Fruit fly (Drosophila melanogaster) whole organism, embryonic: ENCODE measurements around the gene Lsp2.

Experiments used
- Ada2b ChIP-seq: fragments of 200-800 bp; sonication (Bioruptor generic); IDR thresholded peaks from 2 replicates; pipeline ENCODE4 v1.3.6; 2022; ENCODE audit warnings: missing biosample characterization, missing genetic modification characterization
- CG1024 ChIP-seq: fragments of 200-800 bp; sonication (Bioruptor generic); IDR thresholded peaks from 2 replicates; pipeline ENCODE4 v1.3.6; 2022; ENCODE audit warnings: missing biosample characterization, missing genetic modification characterization
- CG10321 ChIP-seq: fragments of 200-800 bp; sonication (Bioruptor generic); IDR thresholded peaks from 2 replicates; pipeline ENCODE4 v1.3.6; 2022; ENCODE audit warnings: missing biosample characterization, missing genetic modification characterization
- CG10543 ChIP-seq: fragments of 200-800 bp; sonication (Bioruptor generic); optimal IDR thresholded peaks from 3 replicates; lab custom pipeline; 2017; ENCODE audit warnings: missing biosample characterization, mild to moderate bottlenecking, missing genetic modification characterization, moderate library complexity
- CG10979 ChIP-seq: fragments of 200-800 bp; sonication (Bioruptor generic); optimal IDR thresholded peaks from 2 replicates; lab custom pipeline; 2018; ENCODE audit warnings: missing biosample characterization, mild to moderate bottlenecking, missing genetic modification characterization, moderate library complexity
- CG11093 ChIP-seq: fragments of 200-800 bp; sonication (Bioruptor generic); IDR thresholded peaks from 3 replicates; pipeline ENCODE4 v1.3.6; 2022; ENCODE audit warnings: missing biosample characterization, missing genetic modification characterization
- CG11504 ChIP-seq: fragments of 200-800 bp; sonication (Bioruptor generic); optimal IDR thresholded peaks from 3 replicates; lab custom pipeline; 2019; ENCODE audit warnings: missing biosample characterization, mild to moderate bottlenecking, missing genetic modification characterization, moderate library complexity
- CG12219 ChIP-seq: fragments of 200-800 bp; sonication (Bioruptor generic); optimal IDR thresholded peaks from 3 replicates; lab custom pipeline; 2018; ENCODE audit warnings: missing biosample characterization, mild to moderate bottlenecking, missing genetic modification characterization
- CG12236 ChIP-seq: fragments of 200-800 bp; sonication (Bioruptor generic); optimal IDR thresholded peaks from 2 replicates; lab custom pipeline; 2016; ENCODE audit warnings: missing biosample characterization, missing genetic modification characterization
- CG12769 ChIP-seq: fragments of 200-800 bp; sonication (Bioruptor generic); optimal IDR thresholded peaks from 2 replicates; lab custom pipeline; 2019; ENCODE audit warnings: missing biosample characterization, mild to moderate bottlenecking, missing genetic modification characterization, moderate library complexity
- CG13296 ChIP-seq: fragments of 200-800 bp; sonication (Bioruptor generic); optimal IDR thresholded peaks from 3 replicates; lab custom pipeline; 2018; ENCODE audit warnings: missing biosample characterization, mild to moderate bottlenecking, missing genetic modification characterization
- CG13424 ChIP-seq: fragments of 200-800 bp; sonication (Bioruptor generic); optimal IDR thresholded peaks from 2 replicates; lab custom pipeline; 2019; ENCODE audit warnings: missing biosample characterization, mild to moderate bottlenecking, missing genetic modification characterization, moderate library complexity
- CG14860 ChIP-seq: fragments of 200-800 bp; sonication (Bioruptor generic); IDR thresholded peaks from 3 replicates; pipeline ENCODE4 v1.3.6; 2022; ENCODE audit warnings: missing biosample characterization, missing genetic modification characterization; ENCODE audit not compliant: partially characterized antibody
- CG15601 ChIP-seq: fragments of 200-800 bp; sonication (Bioruptor generic); optimal IDR thresholded peaks from 3 replicates; lab custom pipeline; 2019; ENCODE audit warnings: missing biosample characterization, mild to moderate bottlenecking, missing genetic modification characterization, moderate library complexity
- CG16779 ChIP-seq: fragments of 200-800 bp; sonication (Bioruptor generic); IDR thresholded peaks from 2 replicates; pipeline ENCODE4 v1.3.6; 2022; ENCODE audit warnings: missing biosample characterization, missing genetic modification characterization
- CG2712 ChIP-seq: fragments of 200-800 bp; optimal IDR thresholded peaks from 3 replicates; lab custom pipeline; 2019; ENCODE audit warnings: missing biosample characterization, mild to moderate bottlenecking, missing genetic modification characterization, moderate library complexity
- CG2889 ChIP-seq: fragments of 200-800 bp; sonication (Bioruptor generic); IDR thresholded peaks from 3 replicates; pipeline ENCODE4 v1.3.6; 2022; ENCODE audit warnings: missing biosample characterization, missing genetic modification characterization
- CG32767 ChIP-seq: fragments of 200-800 bp; sonication (Bioruptor generic); IDR thresholded peaks from 2 replicates; pipeline ENCODE4 v1.3.6; 2022; ENCODE audit warnings: missing biosample characterization, missing genetic modification characterization
- CG34376 ChIP-seq: fragments of 200-800 bp; sonication (Bioruptor generic); optimal IDR thresholded peaks from 2 replicates; lab custom pipeline; 2018; ENCODE audit warnings: missing biosample characterization, mild to moderate bottlenecking, missing genetic modification characterization
- CG34422 ChIP-seq: fragments of 200-800 bp; sonication (Bioruptor generic); IDR thresholded peaks from 3 replicates; pipeline ENCODE4 v1.3.6; 2022; ENCODE audit warnings: missing biosample characterization, missing genetic modification characterization
- CG43689 ChIP-seq: fragments of 200-800 bp; sonication (Bioruptor generic); IDR thresholded peaks from 2 replicates; pipeline ENCODE4 v1.3.6; 2022; ENCODE audit warnings: missing biosample characterization, missing genetic modification characterization
- CG7745 ChIP-seq: fragments of 200-800 bp; sonication (Bioruptor generic); optimal IDR thresholded peaks from 2 replicates; lab custom pipeline; 2018; ENCODE audit warnings: missing biosample characterization, mild to moderate bottlenecking, missing genetic modification characterization, moderate library complexity
- CG7963 ChIP-seq: fragments of 200-800 bp; sonication (Bioruptor generic); IDR thresholded peaks from 3 replicates; pipeline ENCODE4 v1.3.6; 2022; ENCODE audit warnings: missing biosample characterization, missing genetic modification characterization; ENCODE audit not compliant: partially characterized antibody
- CG9727 ChIP-seq: fragments of 200-800 bp; sonication (Bioruptor generic); optimal IDR thresholded peaks from 3 replicates; lab custom pipeline; 2017; ENCODE audit warnings: missing biosample characterization, mild to moderate bottlenecking, missing genetic modification characterization
- CG9932 ChIP-seq: fragments of 200-800 bp; sonication (Bioruptor generic); IDR thresholded peaks from 2 replicates; pipeline ENCODE4 v1.3.6; 2022; ENCODE audit warnings: missing biosample characterization, missing genetic modification characterization
- E2f1 ChIP-seq: fragments of 200-800 bp; sonication (Bioruptor generic); IDR thresholded peaks from 2 replicates; pipeline ENCODE4 v1.3.6; 2022; ENCODE audit warnings: missing biosample characterization, missing genetic modification characterization
- Hmx ChIP-seq: fragments of 200-800 bp; sonication (Bioruptor generic); optimal IDR thresholded peaks from 2 replicates; lab custom pipeline; 2016; ENCODE audit warnings: missing biosample characterization, missing genetic modification characterization
- Hsf ChIP-seq: fragments of 200-800 bp; sonication (Bioruptor generic); optimal IDR thresholded peaks from 3 replicates; lab custom pipeline; 2016; ENCODE audit warnings: missing biosample characterization, missing genetic modification characterization
- Med ChIP-seq: fragments of 200-800 bp; sonication (Bioruptor generic); peaks from one replicate; lab custom pipeline; 2016; ENCODE audit warnings: missing biosample characterization, missing genetic modification characterization, mild to moderate bottlenecking, inconsistent platforms, moderate library complexity
- NK7.1 ChIP-seq: fragments of 200-800 bp; sonication (Bioruptor generic); optimal IDR thresholded peaks from 3 replicates; lab custom pipeline; 2016; ENCODE audit warnings: missing biosample characterization, missing genetic modification characterization
- Poxn ChIP-seq: fragments of 200-800 bp; sonication (Bioruptor generic); IDR thresholded peaks from 2 replicates; pipeline ENCODE4 v1.3.6; 2022; ENCODE audit warnings: missing biosample characterization, missing genetic modification characterization
- Ravus ChIP-seq: fragments of 200-800 bp; sonication (Bioruptor generic); IDR thresholded peaks from 2 replicates; pipeline ENCODE4 v1.3.6; 2022; ENCODE audit warnings: missing biosample characterization, missing genetic modification characterization
- Sox100B ChIP-seq: fragments of 200-800 bp; sonication (Bioruptor generic); optimal IDR thresholded peaks from 3 replicates; lab custom pipeline; 2018; ENCODE audit warnings: missing biosample characterization, mild to moderate bottlenecking, missing genetic modification characterization
- YL-1 ChIP-seq: fragments of 200-800 bp; sonication (Bioruptor generic); optimal IDR thresholded peaks from 3 replicates; lab custom pipeline; 2017; ENCODE audit warnings: missing biosample characterization, mild to moderate bottlenecking, missing genetic modification characterization
- ap ChIP-seq: fragments of 200-800 bp; sonication (Bioruptor generic); IDR thresholded peaks from 2 replicates; pipeline ENCODE4 v1.3.6; 2022; ENCODE audit warnings: missing biosample characterization, missing genetic modification characterization
- bcd ChIP-seq: fragments of 200-800 bp; sonication (Bioruptor generic); optimal IDR thresholded peaks from 2 replicates; lab custom pipeline; 2017; ENCODE audit warnings: missing biosample characterization, mild to moderate bottlenecking, missing genetic modification characterization
- ci ChIP-seq: fragments of 200-800 bp; sonication (Bioruptor generic); IDR thresholded peaks from 3 replicates; pipeline ENCODE4 v1.3.6; 2022; ENCODE audit warnings: missing biosample characterization, missing genetic modification characterization
- croc ChIP-seq: fragments of 200-800 bp; sonication (Bioruptor generic); conservative IDR thresholded peaks from 3 replicates; pipeline ENCODE4 v1.3.6; 2022; ENCODE audit warnings: missing biosample characterization, missing genetic modification characterization
- fru ChIP-seq: fragments of >200 bp; optimal IDR thresholded peaks from 2 replicates; lab custom pipeline; 2017
- hbn ChIP-seq: fragments of 200-800 bp; sonication (Bioruptor generic); IDR thresholded peaks from 2 replicates; pipeline ENCODE4 v1.3.6; 2022; ENCODE audit warnings: missing biosample characterization, missing genetic modification characterization; ENCODE audit not compliant: partially characterized antibody
- inv ChIP-seq: fragments of 200-800 bp; sonication (Bioruptor generic); IDR thresholded peaks from 2 replicates; pipeline ENCODE4 v1.3.6; 2022; ENCODE audit warnings: missing biosample characterization, missing genetic modification characterization; ENCODE audit not compliant: partially characterized antibody
- lbe ChIP-seq: fragments of 200-800 bp; sonication (Bioruptor generic); optimal IDR thresholded peaks from 2 replicates; lab custom pipeline; 2016; ENCODE audit warnings: missing biosample characterization, mild to moderate bottlenecking, missing genetic modification characterization
- mirr ChIP-seq: fragments of 200-800 bp; sonication (Bioruptor generic); optimal IDR thresholded peaks from 3 replicates; lab custom pipeline; 2018; ENCODE audit warnings: missing biosample characterization, mild to moderate bottlenecking, missing genetic modification characterization
- pan ChIP-seq, 4 experiments: fragments of >200 bp in 3 of 4; fragments of 200-800 bp in 1 of 4; sonication (Bioruptor generic) in 1 of 4; optimal IDR thresholded peaks in 3 of 4; IDR thresholded peaks in 1 of 4; 2 replicates each; pipeline versions ENCODE4 v1.3.6 to Lab custom; 2017 to 2022; ENCODE audit warnings: missing biosample characterization in 2 of 4, missing genetic modification characterization in 2 of 4, mixed read lengths in 1 of 4
- pzg ChIP-seq: fragments of 200-800 bp; sonication (Bioruptor generic); optimal IDR thresholded peaks from 3 replicates; lab custom pipeline; 2018; ENCODE audit warnings: missing biosample characterization, mild to moderate bottlenecking, missing genetic modification characterization, moderate library complexity
- run ChIP-seq: fragments of 200-800 bp; sonication (Bioruptor generic); optimal IDR thresholded peaks from 3 replicates; lab custom pipeline; 2018; ENCODE audit warnings: missing biosample characterization, mild to moderate bottlenecking, missing genetic modification characterization
- shn ChIP-seq: fragments of 200-800 bp; sonication (Bioruptor generic); optimal IDR thresholded peaks from 3 replicates; lab custom pipeline; 2016; ENCODE audit warnings: missing biosample characterization, missing genetic modification characterization
- slp2 ChIP-seq: fragments of 200-800 bp; sonication (Bioruptor generic); optimal IDR thresholded peaks from 2 replicates; lab custom pipeline; 2016; ENCODE audit warnings: missing biosample characterization, missing genetic modification characterization
- usp ChIP-seq: fragments of >200 bp; optimal IDR thresholded peaks from 2 replicates; lab custom pipeline; 2017; ENCODE audit warnings: missing biosample characterization, missing genetic modification characterization
- vfl ChIP-seq: fragments of 200-800 bp; sonication (Bioruptor generic); optimal IDR thresholded peaks from 2 replicates; lab custom pipeline; 2016; ENCODE audit warnings: missing biosample characterization, missing genetic modification characterization

Gene Lsp2

dm6 chr3L:12124975-12125374 is 4.2 kb upstream of the Lsp2 start, which contains the start of gene yps (continued):
- TF ChIP-seq slp2 (GFP tag; lab: Kevin White, UChicago) (peak; percentile 93), mirr (peak; percentile 99), run (tag; lab: Kevin White, UChicago) (peak; percentile 81), YL-1 (GFP tag; lab: Kevin White, UChicago) (peak; percentile 98), CG7745 (tag; lab: Kevin White, UChicago) (peak; percentile 87), CG14860 (0 out of 3 replicates have a peak, but pooled peaks have one; percentile 44), Sox100B (GFP tag; lab: Kevin White, UChicago) (peak; percentile 92), CG12769 (tag; lab: Kevin White, UChicago) (peak; percentile 93), ap (GFP tag; lab: Robert Waterston, UW) (peak; percentile 86), CG12219 (GFP tag; lab: Kevin White, UChicago) (peak; percentile 94), CG9932 (GFP tag; lab: Robert Waterston, UW) (peak; percentile 82), CG11093 (0 out of 3 replicates have a peak, but pooled peaks have one; percentile 8), CG34376 (peak; percentile 99), CG1024 (GFP tag; lab: Robert Waterston, UW) (peak; percentile 90), fru (no peak), CG9727 (GFP tag; lab: Kevin White, UChicago) (peak; percentile 97), hbn (GFP tag; lab: Robert Waterston, UW) (peak; percentile 67), pzg (peak; percentile 95), CG34422 (peak; percentile 88), NK7.1 (GFP tag; lab: Kevin White, UChicago) (peak; percentile 92), CG15601 (peak; percentile 92), CG10979 (tag; lab: Kevin White, UChicago) (peak; percentile 80), CG2889 (GFP tag; lab: Robert Waterston, UW) (peak; percentile 50; the same call in 1 of the 3 replicates), CG10543 (GFP tag; lab: Kevin White, UChicago) (peak; percentile 98), CG10321 (peak; percentile 82), CG2712 (peak; percentile 91), inv (peak; percentile 68), croc (GFP tag; lab: Robert Waterston, UW) (peak; percentile 51; the same call in 2 of the 3 replicates), vfl (GFP tag; lab: Kevin White, UChicago) (peak; percentile 93), CG13424 (tag; lab: Kevin White, UChicago) (peak; percentile 75), shn (peak; percentile 93), usp (GFP tag; lab: Kevin White, UChicago) (no peak), ci (GFP tag; lab: Robert Waterston, UW) (peak; percentile 99), CG32767 (GFP tag; lab: Robert Waterston, UW) (peak; percentile 72), bcd (GFP tag; lab: Kevin White, UChicago) (peak; percentile 97), CG43689 (GFP tag; lab: Robert Waterston, UW) (peak; percentile 83), Ada2b (GFP tag; lab: Robert Waterston, UW) (peak; percentile 77; the same call in 1 of the 2 replicates), pan (optimal IDR thresholded peaks at IDR 0.05; lab: Kevin White, UChicago) (no peak), pan (GFP tag; optimal IDR thresholded peaks at IDR 0.05 in 1 of 2, IDR thresholded peaks at IDR 0.05 in 1 of 2) (peak in 1 of 2 experiments; percentile 93), Ravus (GFP tag; lab: Robert Waterston, UW) (peak; percentile 65), Med (GFP tag; lab: Kevin White, UChicago) (peak; percentile 100), Hmx (GFP tag; lab: Kevin White, UChicago) (peak; percentile 27), Hsf (GFP tag; lab: Kevin White, UChicago) (peak; percentile 90), CG7963 (peak; percentile 75), CG13296 (peak; percentile 97), CG16779 (GFP tag; lab: Robert Waterston, UW) (peak; percentile 85), CG12236 (GFP tag; lab: Kevin White, UChicago) (peak; percentile 94), CG11504 (tag; lab: Kevin White, UChicago) (peak; percentile 85), lbe (GFP tag; lab: Kevin White, UChicago) (peak; percentile 89), E2f1 (GFP tag; lab: Robert Waterston, UW) (peak; percentile 87), Poxn (GFP tag; lab: Robert Waterston, UW) (0 out of 2 replicates have a peak, but pooled peaks have one; percentile 17)
